Worm (Caenorhabditis elegans): ENCODE data around the gene C45G9.8.
A peak's percentile ranks its signal among the peaks of the same experiment; 100 is the strongest.

Gene C45G9.8

DNA sequence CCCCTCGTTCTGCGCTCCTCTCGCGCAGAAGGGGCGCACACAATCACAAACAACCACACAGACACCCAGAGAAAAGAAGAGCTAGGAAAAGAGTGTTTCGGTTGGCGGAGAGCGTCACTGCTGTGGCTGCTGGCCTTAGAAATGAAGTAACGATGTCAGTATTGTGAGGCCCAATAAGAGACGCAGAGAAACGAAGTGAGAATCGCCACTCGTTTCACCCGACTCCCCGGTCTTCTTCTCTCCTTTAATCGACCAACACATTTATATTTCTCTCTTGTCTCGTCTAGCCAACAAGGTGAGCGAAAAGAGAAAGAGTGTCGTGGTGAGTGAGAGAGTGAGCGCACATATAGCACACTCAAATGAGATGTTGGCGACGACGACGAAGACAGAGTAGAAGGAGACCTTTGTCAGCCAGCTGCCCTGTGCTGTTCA, 39.5 kb downstream of the C45G9.8 start (continued):
- TF ChIP-seq unc-98 (GFP tag; IDR thresholded peaks at IDR 0.05) (no peak), nhr-20 (tag; optimal IDR thresholded peaks at IDR 0.05) (peak; percentile 86), egl-13 (tag; optimal IDR thresholded peaks at IDR 0.05) (peak; percentile 75), C34B4.2 (tag; optimal IDR thresholded peaks at IDR 0.05) (no peak), sox-4 (tag; optimal IDR thresholded peaks at IDR 0.05) (peak; percentile 54), hlh-17 (GFP tag; optimal IDR thresholded peaks at IDR 0.05; ENCODE audit: borderline replicate concordance) (no peak), lin-14 (GFP tag; optimal IDR thresholded peaks at IDR 0.05) (peak; percentile 98), vab-15 (tag; optimal IDR thresholded peaks at IDR 0.05) (peak; percentile 22), nhr-237 (tag; optimal IDR thresholded peaks at IDR 0.05) (peak; percentile 74), fkh-10 (GFP tag; optimal IDR thresholded peaks at IDR 0.05) (peak; percentile 92), lin-39 (tag; optimal IDR thresholded peaks at IDR 0.05) (peak; percentile 53), pqm-1 (tag; optimal IDR thresholded peaks at IDR 0.05) (no peak), nhr-84 (tag; optimal IDR thresholded peaks at IDR 0.05) (no peak), unc-130 (tag; optimal IDR thresholded peaks at IDR 0.05) (peak; percentile 48), ztf-11 (tag; optimal IDR thresholded peaks at IDR 0.05) (peak in 1 of 2 experiments; percentile 81), irx-1 (tag; optimal IDR thresholded peaks at IDR 0.05) (peak; percentile 59), aha-1 (tag; optimal IDR thresholded peaks at IDR 0.05) (no peak), mab-9 (GFP tag; IDR thresholded peaks at IDR 0.05) (no peak; the same call in 1 of the 2 replicates), mdl-1 (tag; optimal IDR thresholded peaks at IDR 0.05) (peak in 1 of 2 experiments; percentile 84), mef-2 (tag; optimal IDR thresholded peaks at IDR 0.05) (peak; percentile 73), nhr-76 (tag; optimal IDR thresholded peaks at IDR 0.05) (no peak), dsc-1 (tag; optimal IDR thresholded peaks at IDR 0.05) (peak; percentile 73), sptf-1 (tag; optimal IDR thresholded peaks at IDR 0.05) (no peak), lin-35 (GFP tag; optimal IDR thresholded peaks at IDR 0.05) (peak; percentile 71 to 83), nhr-77 (tag; optimal IDR thresholded peaks at IDR 0.05) (peak; percentile 92), mep-1 (tag; optimal IDR thresholded peaks at IDR 0.05) (peak; percentile 97), lsy-2 (tag; optimal IDR thresholded peaks at IDR 0.05) (peak; percentile 83 to 91), zip-4 (GFP tag; optimal IDR thresholded peaks at IDR 0.05) (no peak), F16B12.6 (tag; optimal IDR thresholded peaks at IDR 0.05) (peak; percentile 13), ets-5 (GFP tag; IDR thresholded peaks at IDR 0.05) (no peak), nhr-90 (tag; optimal IDR thresholded peaks at IDR 0.05; ENCODE audit: poor library complexity) (peak; percentile 75), fkh-8 (tag; optimal IDR thresholded peaks at IDR 0.05) (peak; percentile 90)

DNA sequence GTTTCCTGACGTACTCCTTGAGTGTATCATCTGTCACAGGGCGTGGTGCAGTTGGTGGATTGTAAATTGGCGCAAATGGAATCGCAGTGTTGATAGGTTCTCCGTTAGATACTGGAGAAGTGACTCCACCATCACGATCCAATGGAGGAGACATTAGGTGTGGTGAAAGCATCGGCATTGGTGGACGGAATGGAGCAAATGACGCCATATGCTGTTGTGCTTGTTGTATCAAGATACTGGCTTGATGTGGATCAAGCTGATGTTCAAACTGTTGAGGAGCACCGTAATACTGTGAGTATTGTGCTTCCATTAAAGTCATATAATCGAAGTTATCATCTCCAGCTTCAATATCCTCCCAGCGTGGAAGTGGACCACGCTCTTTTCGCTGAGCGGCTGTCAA, 41.0 kb downstream of the C45G9.8 start:
- no peak for TF ChIP-seq nhr-77 (tag; optimal IDR thresholded peaks at IDR 0.05)
- TF ChIP-seq alr-1 (tag; optimal IDR thresholded peaks at IDR 0.05; ENCODE audit: borderline replicate concordance): peak; percentile 81
- no peak for TF ChIP-seq lin-39 (tag; optimal IDR thresholded peaks at IDR 0.05)
- no peak for TF ChIP-seq efl-3 (GFP tag; optimal IDR thresholded peaks at IDR 0.05)
- no peak for TF ChIP-seq xbp-1 (tag; optimal IDR thresholded peaks at IDR 0.05)
- no peak for TF ChIP-seq elt-3 (tag; optimal IDR thresholded peaks at IDR 0.05)
- no peak for TF ChIP-seq fkh-8 (tag; optimal IDR thresholded peaks at IDR 0.05)
- no peak for TF ChIP-seq nhr-237 (tag; optimal IDR thresholded peaks at IDR 0.05)
- no peak for TF ChIP-seq lin-14 (GFP tag; optimal IDR thresholded peaks at IDR 0.05)
- no peak for TF ChIP-seq efl-1 (optimal IDR thresholded peaks at IDR 0.05)
- TF ChIP-seq efl-1 (GFP tag; optimal IDR thresholded peaks at IDR 0.05 in 1 of 2): peak in 1 of 2 experiments; percentile 70
- no peak for TF ChIP-seq C16A3.4 (tag; optimal IDR thresholded peaks at IDR 0.05)

DNA sequence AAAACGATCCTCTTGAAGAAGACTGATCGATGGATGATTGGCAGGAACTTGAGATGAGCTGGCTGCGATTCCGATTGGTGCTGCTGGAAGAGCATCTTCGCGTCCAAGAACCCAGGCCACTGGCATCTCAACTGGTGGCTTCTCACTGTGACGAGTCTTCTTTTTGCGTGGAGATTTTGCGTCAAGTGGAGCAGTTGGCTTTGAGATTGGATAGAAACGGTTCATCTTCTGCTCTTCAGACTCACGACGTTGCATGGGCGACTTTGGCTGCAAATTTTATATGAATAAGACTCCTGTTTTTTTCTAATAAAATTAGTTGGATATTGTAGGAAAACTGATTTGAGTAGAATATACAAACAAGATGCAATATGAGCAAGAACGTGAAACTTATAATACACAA, 42.7 kb downstream of the C45G9.8 start:
- TF ChIP-seq efl-3 (GFP tag; optimal IDR thresholded peaks at IDR 0.05) (no peak), lsy-2 (tag; optimal IDR thresholded peaks at IDR 0.05) (no peak), grh-1 (GFP tag; IDR thresholded peaks at IDR 0.05) (no peak), nhr-85 (tag) (no peak), dpl-1 (GFP tag; optimal IDR thresholded peaks at IDR 0.05) (no peak), ceh-90 (tag; optimal IDR thresholded peaks at IDR 0.05) (no peak), dsc-1 (tag; optimal IDR thresholded peaks at IDR 0.05) (no peak), fkh-4 (tag; optimal IDR thresholded peaks at IDR 0.05; ENCODE audit: borderline replicate concordance) (no peak), ama-1 (optimal IDR thresholded peaks at IDR 0.05) (no peak), unc-30 (tag; optimal IDR thresholded peaks at IDR 0.05) (no peak), unc-130 (tag; optimal IDR thresholded peaks at IDR 0.05) (no peak)

All from whole organism, L1 larva.